Fruit fly (Drosophila melanogaster) whole organism, embryonic: Measurements from ENCODE around the gene CG7352.

Source experiments
- CG10959 ChIP-seq: fragments of 200-800 bp; sonication (Bioruptor generic); IDR thresholded peaks from 2 replicates; pipeline ENCODE4 v1.3.6; 2022; ENCODE audit warnings: missing biosample characterization, missing genetic modification characterization
- CG11247 ChIP-seq: fragments of 200-800 bp; sonication (Bioruptor generic); IDR thresholded peaks from 2 replicates; pipeline ENCODE4 v1.3.6; 2022; ENCODE audit warnings: missing biosample characterization, missing genetic modification characterization
- CG11398 ChIP-seq: fragments of 200-800 bp; sonication (Bioruptor generic); optimal IDR thresholded peaks from 2 replicates; lab custom pipeline; 2016; ENCODE audit warnings: missing biosample characterization, missing genetic modification characterization
- CG12744 ChIP-seq: fragments of 200-800 bp; sonication (Bioruptor generic); optimal IDR thresholded peaks from 2 replicates; lab custom pipeline; 2016; ENCODE audit warnings: missing biosample characterization, missing genetic modification characterization
- CG13894 ChIP-seq: fragments of 200-800 bp; sonication (Bioruptor generic); optimal IDR thresholded peaks from 3 replicates; lab custom pipeline; 2018; ENCODE audit warnings: missing biosample characterization, mild to moderate bottlenecking, missing genetic modification characterization, moderate library complexity
- CG14441 ChIP-seq: fragments of 200-800 bp; sonication (Bioruptor generic); IDR thresholded peaks from 2 replicates; pipeline ENCODE4 v1.3.6; 2022; ENCODE audit warnings: missing biosample characterization, missing genetic modification characterization
- CG15479 ChIP-seq: fragments of 200-800 bp; sonication (Bioruptor generic); optimal IDR thresholded peaks from 3 replicates; lab custom pipeline; 2019; ENCODE audit warnings: missing biosample characterization, mild to moderate bottlenecking, missing genetic modification characterization, moderate library complexity
- CG15601 ChIP-seq: fragments of 200-800 bp; sonication (Bioruptor generic); optimal IDR thresholded peaks from 3 replicates; lab custom pipeline; 2019; ENCODE audit warnings: missing biosample characterization, mild to moderate bottlenecking, missing genetic modification characterization, moderate library complexity
- CG1602 ChIP-seq: fragments of 200-800 bp; sonication (Bioruptor generic); optimal IDR thresholded peaks from 3 replicates; lab custom pipeline; 2016; ENCODE audit warnings: missing biosample characterization, missing genetic modification characterization
- CG1647 ChIP-seq: fragments of 200-800 bp; sonication (Bioruptor generic); optimal IDR thresholded peaks from 3 replicates; lab custom pipeline; 2016; ENCODE audit warnings: missing biosample characterization, missing genetic modification characterization
- CG17359 ChIP-seq: fragments of 200-800 bp; sonication (Bioruptor generic); optimal IDR thresholded peaks from 3 replicates; lab custom pipeline; 2018; ENCODE audit warnings: missing biosample characterization, mild to moderate bottlenecking, missing genetic modification characterization, moderate library complexity
- CG17361 ChIP-seq: fragments of 200-800 bp; sonication (Bioruptor generic); IDR thresholded peaks from 3 replicates; pipeline ENCODE4 v1.3.6; 2022; ENCODE audit warnings: missing biosample characterization, missing genetic modification characterization
- CG17912 ChIP-seq: fragments of 200-800 bp; sonication (Bioruptor generic); optimal IDR thresholded peaks from 2 replicates; lab custom pipeline; 2018; ENCODE audit warnings: missing biosample characterization, mild to moderate bottlenecking, missing genetic modification characterization
- CG1792 ChIP-seq: fragments of 200-800 bp; sonication (Bioruptor generic); optimal IDR thresholded peaks from 2 replicates; lab custom pipeline; 2016; ENCODE audit warnings: missing biosample characterization, missing genetic modification characterization
- CG2199 ChIP-seq: fragments of 200-800 bp; sonication (Bioruptor generic); IDR thresholded peaks from 3 replicates; pipeline ENCODE4 v1.3.6; 2022; ENCODE audit warnings: missing biosample characterization, missing genetic modification characterization
- CG2875 ChIP-seq: fragments of 200-800 bp; sonication (Bioruptor generic); optimal IDR thresholded peaks from 2 replicates; lab custom pipeline; 2017; ENCODE audit warnings: missing biosample characterization, mild to moderate bottlenecking, missing genetic modification characterization, missing genetic modification reagents
- CG3065 ChIP-seq: fragments of 200-800 bp; sonication (Bioruptor generic); optimal IDR thresholded peaks from 2 replicates; lab custom pipeline; 2016; ENCODE audit warnings: missing biosample characterization, missing genetic modification characterization
- CG3163 ChIP-seq: fragments of 200-800 bp; sonication (Bioruptor generic); optimal IDR thresholded peaks from 3 replicates; lab custom pipeline; 2016; ENCODE audit warnings: missing biosample characterization, missing genetic modification characterization
- CG33557 ChIP-seq: fragments of 200-800 bp; sonication (Bioruptor generic); optimal IDR thresholded peaks from 2 replicates; lab custom pipeline; 2019; ENCODE audit warnings: missing biosample characterization, mild to moderate bottlenecking, missing genetic modification characterization, moderate library complexity
- CG4707 ChIP-seq: fragments of 200-800 bp; sonication (Bioruptor generic); optimal IDR thresholded peaks from 2 replicates; lab custom pipeline; 2018; ENCODE audit warnings: missing biosample characterization, mild to moderate bottlenecking, missing genetic modification characterization, moderate library complexity
- CG5245 ChIP-seq: fragments of 200-800 bp; sonication (Bioruptor generic); optimal IDR thresholded peaks from 3 replicates; lab custom pipeline; 2016; ENCODE audit warnings: missing biosample characterization, missing genetic modification characterization
- CG6272 ChIP-seq: fragments of 200-800 bp; sonication (Bioruptor generic); IDR thresholded peaks from 2 replicates; pipeline ENCODE4 v1.3.6; 2022; ENCODE audit warnings: missing biosample characterization, missing genetic modification characterization
- CG8359 ChIP-seq: fragments of 200-800 bp; sonication (Bioruptor generic); optimal IDR thresholded peaks from 2 replicates; lab custom pipeline; 2017; ENCODE audit warnings: missing biosample characterization, mild to moderate bottlenecking, missing genetic modification characterization, borderline replicate concordance
- CG9727 ChIP-seq: fragments of 200-800 bp; sonication (Bioruptor generic); optimal IDR thresholded peaks from 3 replicates; lab custom pipeline; 2017; ENCODE audit warnings: missing biosample characterization, mild to moderate bottlenecking, missing genetic modification characterization
- CoRest ChIP-seq: fragments of 200-800 bp; sonication (Bioruptor generic); optimal IDR thresholded peaks from 3 replicates; lab custom pipeline; 2018; ENCODE audit warnings: missing biosample characterization, mild to moderate bottlenecking, missing genetic modification characterization, moderate library complexity
- Dek ChIP-seq: fragments of 200-800 bp; sonication (Bioruptor generic); optimal IDR thresholded peaks from 3 replicates; lab custom pipeline; 2019; ENCODE audit warnings: missing biosample characterization, mild to moderate bottlenecking, missing genetic modification characterization, moderate library complexity
- Dip3 ChIP-seq: fragments of 200-800 bp; sonication (Bioruptor generic); optimal IDR thresholded peaks from 3 replicates; lab custom pipeline; 2016; ENCODE audit warnings: missing biosample characterization, missing genetic modification characterization
- Fer3 ChIP-seq: fragments of 200-800 bp; sonication (Bioruptor generic); optimal IDR thresholded peaks from 2 replicates; lab custom pipeline; 2018; ENCODE audit warnings: missing biosample characterization, mild to moderate bottlenecking, missing genetic modification characterization, moderate library complexity
- Hr51 ChIP-seq, 2 experiments: fragments of 200-800 bp; sonication (Bioruptor generic); optimal IDR thresholded peaks; 2 replicates in 1 of 2; 3 replicates in 1 of 2; lab custom pipeline; 2016 to 2018; ENCODE audit warnings: missing biosample characterization in 2 of 2, missing genetic modification characterization in 2 of 2, mild to moderate bottlenecking in 1 of 2, moderate library complexity in 1 of 2
- Kr ChIP-seq: fragments of 200-800 bp; sonication (Bioruptor generic); optimal IDR thresholded peaks from 2 replicates; lab custom pipeline; 2017; ENCODE audit warnings: missing biosample characterization, mild to moderate bottlenecking, missing genetic modification characterization
- Lim3 ChIP-seq: fragments of 200-800 bp; sonication (Bioruptor generic); IDR thresholded peaks from 2 replicates; pipeline ENCODE4 v1.3.6; 2022; ENCODE audit warnings: missing biosample characterization, missing genetic modification characterization
- MESR4 ChIP-seq: fragments of 200-800 bp; sonication (Bioruptor generic); optimal IDR thresholded peaks from 2 replicates; lab custom pipeline; 2018; ENCODE audit warnings: missing biosample characterization, mild to moderate bottlenecking, missing genetic modification characterization, moderate library complexity
- Nf-YA ChIP-seq: fragments of 200-800 bp; sonication (Bioruptor generic); IDR thresholded peaks from 2 replicates; pipeline ENCODE4 v1.3.6; 2022; ENCODE audit warnings: missing biosample characterization, missing genetic modification characterization
- Oaz ChIP-seq: fragments of 200-800 bp; sonication (Bioruptor generic); IDR thresholded peaks from 2 replicates; pipeline ENCODE4 v1.3.6; 2022; ENCODE audit warnings: missing biosample characterization, missing genetic modification characterization
- Rfx ChIP-seq: fragments of 200-800 bp; sonication (Bioruptor generic); IDR thresholded peaks from 2 replicates; pipeline ENCODE4 v1.3.6; 2022; ENCODE audit warnings: missing biosample characterization, missing genetic modification characterization
- bab2 ChIP-seq: fragments of 200-800 bp; sonication (Bioruptor generic); optimal IDR thresholded peaks from 2 replicates; lab custom pipeline; 2016; ENCODE audit warnings: missing biosample characterization, missing genetic modification characterization
- cad ChIP-seq: fragments of >200 bp; optimal IDR thresholded peaks from 2 replicates; lab custom pipeline; 2017; ENCODE audit warnings: missing biosample characterization, missing genetic modification characterization
- cato ChIP-seq: fragments of 200-800 bp; sonication (Bioruptor generic); optimal IDR thresholded peaks from 2 replicates; lab custom pipeline; 2016; ENCODE audit warnings: missing biosample characterization, missing genetic modification characterization, borderline replicate concordance
- cg ChIP-seq: fragments of 200-800 bp; sonication (Bioruptor generic); optimal IDR thresholded peaks from 3 replicates; lab custom pipeline; 2019; ENCODE audit warnings: missing biosample characterization, mild to moderate bottlenecking, missing genetic modification characterization, moderate library complexity
- chm ChIP-seq: fragments of 200-800 bp; sonication (Bioruptor generic); IDR thresholded peaks from 2 replicates; pipeline ENCODE4 v1.3.6; 2022; ENCODE audit warnings: missing biosample characterization, missing genetic modification characterization
- croc ChIP-seq: fragments of 200-800 bp; sonication (Bioruptor generic); conservative IDR thresholded peaks from 3 replicates; pipeline ENCODE4 v1.3.6; 2022; ENCODE audit warnings: missing biosample characterization, missing genetic modification characterization
- gcm2 ChIP-seq: fragments of 200-800 bp; sonication (Bioruptor generic); optimal IDR thresholded peaks from 2 replicates; lab custom pipeline; 2016; ENCODE audit warnings: missing biosample characterization, missing genetic modification characterization
- grn ChIP-seq: fragments of 200-800 bp; sonication (Bioruptor generic); optimal IDR thresholded peaks from 3 replicates; lab custom pipeline; 2017; ENCODE audit warnings: missing biosample characterization, missing genetic modification characterization
- inv ChIP-seq: fragments of 200-800 bp; sonication (Bioruptor generic); IDR thresholded peaks from 2 replicates; pipeline ENCODE4 v1.3.6; 2022; ENCODE audit warnings: missing biosample characterization, missing genetic modification characterization; ENCODE audit not compliant: partially characterized antibody
- mam ChIP-seq: fragments of 200-800 bp; sonication (Bioruptor generic); optimal IDR thresholded peaks from 3 replicates; lab custom pipeline; 2016; ENCODE audit warnings: missing biosample characterization, missing genetic modification characterization
- nom ChIP-seq: fragments of 200-800 bp; sonication (Bioruptor generic); optimal IDR thresholded peaks from 2 replicates; lab custom pipeline; 2017; ENCODE audit warnings: missing biosample characterization, missing genetic modification characterization, mild to moderate bottlenecking, moderate library complexity, missing genetic modification reagents
- pnt ChIP-seq: fragments of 200-800 bp; sonication (Bioruptor generic); optimal IDR thresholded peaks from 3 replicates; lab custom pipeline; 2016; ENCODE audit warnings: missing biosample characterization, missing genetic modification characterization
- ranshi ChIP-seq: fragments of 200-800 bp; sonication (Bioruptor generic); IDR thresholded peaks from 2 replicates; pipeline ENCODE4 v1.3.6; 2022; ENCODE audit warnings: missing biosample characterization, missing genetic modification characterization
- row ChIP-seq: fragments of 200-800 bp; sonication (Bioruptor generic); IDR thresholded peaks from 3 replicates; pipeline ENCODE4 v1.3.6; 2022; ENCODE audit warnings: missing biosample characterization, missing genetic modification characterization
- sim ChIP-seq: fragments of 200-800 bp; sonication (Bioruptor generic); IDR thresholded peaks from 2 replicates; pipeline ENCODE4 v1.3.6; 2022; ENCODE audit warnings: missing biosample characterization, missing genetic modification characterization
- sisA ChIP-seq: fragments of 200-800 bp; sonication (Bioruptor generic); IDR thresholded peaks from 2 replicates; pipeline ENCODE4 v1.3.6; 2022; ENCODE audit warnings: missing biosample characterization, missing genetic modification characterization
- tna ChIP-seq: fragments of 200-800 bp; sonication (Bioruptor generic); IDR thresholded peaks from 2 replicates; pipeline ENCODE4 v1.3.6; 2022; ENCODE audit warnings: missing biosample characterization, missing genetic modification characterization; ENCODE audit not compliant: partially characterized antibody

The CG7352 gene

DNA sequence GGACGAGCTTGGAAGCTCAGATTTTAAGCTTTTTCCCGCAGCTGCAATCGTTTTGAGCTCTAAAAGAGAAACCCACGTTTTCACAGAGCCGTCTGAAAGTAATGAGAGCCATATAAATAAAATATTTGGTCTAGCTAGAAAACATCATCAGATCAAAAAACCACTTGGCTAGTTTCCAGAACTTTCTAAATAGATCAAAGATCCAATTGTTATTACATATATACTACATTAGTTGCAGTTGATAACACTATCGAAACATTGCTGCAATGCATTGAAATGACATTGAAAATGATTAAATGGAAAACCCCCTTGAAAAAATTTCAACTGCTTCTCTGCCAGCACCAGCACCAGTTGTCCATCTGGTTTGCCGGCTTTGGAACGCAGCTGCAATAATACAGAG lies 7.6 kb downstream of the CG7352 start (continued):
- peak; percentile 51 for TF ChIP-seq nom (GFP tag; lab: Kevin White, UChicago)
- TF ChIP-seq inv (GFP tag; lab: Robert Waterston, UW) = no peak
- TF ChIP-seq Nf-YA (GFP tag; lab: Robert Waterston, UW) = peak; percentile 37; the same call in 1 of the 2 replicates
- no peak for TF ChIP-seq grn (GFP tag; lab: Kevin White, UChicago)
- TF ChIP-seq CG17912 (GFP tag; lab: Kevin White, UChicago) = no peak
- no peak for TF ChIP-seq MESR4 (GFP tag; lab: Kevin White, UChicago)
- no peak for TF ChIP-seq mam
- no peak for TF ChIP-seq CG11398 (GFP tag; lab: Kevin White, UChicago)
- TF ChIP-seq chm (GFP tag; lab: Robert Waterston, UW) = no peak
- peak in 1 of 2 experiments; percentile 73 for TF ChIP-seq Hr51 (GFP tag; optimal IDR thresholded peaks at IDR 0.05; lab: Kevin White, UChicago)
- TF ChIP-seq sisA (GFP tag; lab: Robert Waterston, UW) = peak; percentile 41; the same call in 1 of the 2 replicates
- TF ChIP-seq CG33557 (GFP tag; lab: Kevin White, UChicago) = no peak
- no peak; the same call in 2 of the 3 replicates for TF ChIP-seq croc
- no peak for TF ChIP-seq CG1792 (GFP tag; lab: Kevin White, UChicago)
- TF ChIP-seq ranshi (GFP tag; lab: Robert Waterston, UW) = peak; percentile 21; the same call in 1 of the 2 replicates
- TF ChIP-seq pnt = no peak
- TF ChIP-seq Dek (tag; lab: Kevin White, UChicago) = no peak
- TF ChIP-seq CG13894 (tag; lab: Kevin White, UChicago) = no peak
- TF ChIP-seq CG6272 (GFP tag; lab: Robert Waterston, UW) = no peak
- TF ChIP-seq Lim3 (GFP tag; lab: Robert Waterston, UW) = no peak
- TF ChIP-seq cato (GFP tag; lab: Kevin White, UChicago) = no peak
- TF ChIP-seq Rfx = no peak
- no peak for TF ChIP-seq cg (GFP tag; lab: Kevin White, UChicago)
- TF ChIP-seq CG5245 (GFP tag; lab: Kevin White, UChicago) = no peak
- TF ChIP-seq CG2199 = no peak
- TF ChIP-seq row (GFP tag; lab: Robert Waterston, UW) = no peak
- 0 out of 2 replicates have a peak, but pooled peaks have one; percentile 4 for TF ChIP-seq Oaz (GFP tag; lab: Robert Waterston, UW)
- no peak for TF ChIP-seq CG8359 (GFP tag; lab: Kevin White, UChicago)
- TF ChIP-seq CoRest (tag; lab: Kevin White, UChicago) = no peak
- no peak for TF ChIP-seq sim (GFP tag; lab: Robert Waterston, UW)
- no peak for TF ChIP-seq cad (GFP tag; lab: Kevin White, UChicago)
- TF ChIP-seq CG4707 (GFP tag; lab: Kevin White, UChicago) = no peak
- no peak for TF ChIP-seq CG10959 (GFP tag; lab: Robert Waterston, UW)
- TF ChIP-seq CG11247 (GFP tag; lab: Robert Waterston, UW) = no peak
- no peak for TF ChIP-seq CG3065
- no peak for TF ChIP-seq CG1602 (GFP tag; lab: Kevin White, UChicago)
- TF ChIP-seq Fer3 (tag; lab: Kevin White, UChicago) = no peak
- TF ChIP-seq CG9727 = no peak
- TF ChIP-seq Dip3 (GFP tag; lab: Kevin White, UChicago) = no peak
- no peak for TF ChIP-seq CG15601 (tag; lab: Kevin White, UChicago)
- no peak for TF ChIP-seq CG2875 (GFP tag; lab: Kevin White, UChicago)
- TF ChIP-seq CG14441 (GFP tag; lab: Robert Waterston, UW) = peak; percentile 61
- TF ChIP-seq CG17359 (tag; lab: Kevin White, UChicago) = peak; percentile 43
- no peak for TF ChIP-seq tna (GFP tag; lab: Robert Waterston, UW)
- TF ChIP-seq bab2 (GFP tag; lab: Kevin White, UChicago) = no peak
- no peak for TF ChIP-seq gcm2
- no peak for TF ChIP-seq CG15479 (GFP tag; lab: Kevin White, UChicago)
- no peak for TF ChIP-seq CG12744
- TF ChIP-seq CG1647 = no peak
- no peak for TF ChIP-seq CG3163 (GFP tag; lab: Kevin White, UChicago)
- no peak for TF ChIP-seq CG17361 (GFP tag; lab: Robert Waterston, UW)
- TF ChIP-seq Kr = no peak
